Fruit fly (Drosophila melanogaster) whole organism, wandering third instar larva: Measurements from ENCODE around the gene Bgb.

Experiments used
- Abd-B ChIP-seq: fragments of >200 bp; optimal IDR thresholded peaks from 2 replicates; lab custom pipeline; 2017; ENCODE audit warnings: missing biosample characterization, missing genetic modification characterization
- CG32264 ChIP-seq: fragments of 200-800 bp; sonication (Bioruptor generic); optimal IDR thresholded peaks from 2 replicates; lab custom pipeline; 2016; ENCODE audit warnings: missing biosample characterization, missing genetic modification characterization
- CG9705 ChIP-seq: fragments of 200-800 bp; sonication (Bioruptor generic); optimal IDR thresholded peaks from 2 replicates; lab custom pipeline; 2018; ENCODE audit warnings: missing biosample characterization, mild to moderate bottlenecking, missing genetic modification characterization
- Dfd ChIP-seq: fragments of >200 bp; optimal IDR thresholded peaks from 2 replicates; lab custom pipeline; 2017; ENCODE audit warnings: missing biosample characterization, missing genetic modification characterization
- GATAd ChIP-seq: sonication (Bioruptor generic); optimal IDR thresholded peaks from 2 replicates; lab custom pipeline; 2016; ENCODE audit warnings: missing biosample characterization, missing genetic modification characterization
- HLH106 ChIP-seq: fragments of 200-800 bp; optimal IDR thresholded peaks from 3 replicates; lab custom pipeline; 2019; ENCODE audit warnings: missing biosample characterization, mild to moderate bottlenecking, missing genetic modification characterization, moderate library complexity
- Hnf4 ChIP-seq: fragments of 200-800 bp; sonication (Bioruptor generic); optimal IDR thresholded peaks from 2 replicates; lab custom pipeline; 2016; ENCODE audit warnings: missing biosample characterization, mild to moderate bottlenecking, missing genetic modification characterization
- Hr83 ChIP-seq: fragments of 200-300 bp; sonication (Bioruptor generic); optimal IDR thresholded peaks from 2 replicates; lab custom pipeline; 2016; ENCODE audit warnings: missing biosample characterization, mild to moderate bottlenecking, missing genetic modification characterization, moderate library complexity; ENCODE audit not compliant: poor library complexity, severe bottlenecking
- Jra ChIP-seq: sonication (Bioruptor generic); optimal IDR thresholded peaks from 2 replicates; lab custom pipeline; 2016; ENCODE audit warnings: missing biosample characterization, missing genetic modification characterization
- Myc ChIP-seq: fragments of >200 bp; optimal IDR thresholded peaks from 2 replicates; lab custom pipeline; 2017
- N ChIP-seq: fragments of >200 bp; optimal IDR thresholded peaks from 2 replicates; lab custom pipeline; 2018; ENCODE audit warnings: missing biosample characterization, missing external identifiers, missing genetic modification characterization
- OdsH ChIP-seq: fragments of 200-800 bp; sonication (Bioruptor generic); optimal IDR thresholded peaks from 2 replicates; lab custom pipeline; 2016; ENCODE audit warnings: missing biosample characterization, mild to moderate bottlenecking, missing genetic modification characterization
- Rel ChIP-seq, 2 experiments: fragments of 200-800 bp; sonication (Bioruptor generic) in 1 of 2; optimal IDR thresholded peaks; 2 replicates in 1 of 2; 3 replicates in 1 of 2; lab custom pipeline; 2016 to 2019; ENCODE audit warnings: mild to moderate bottlenecking in 2 of 2, missing biosample characterization in 2 of 2, missing genetic modification characterization in 2 of 2, moderate library complexity in 1 of 2
- Sp1 ChIP-seq: fragments of 200-800 bp; sonication (Bioruptor generic); optimal IDR thresholded peaks from 3 replicates; lab custom pipeline; 2019; ENCODE audit warnings: missing biosample characterization, mild to moderate bottlenecking, missing genetic modification characterization, moderate library complexity
- Vsx2 ChIP-seq: fragments of 200-300, 225-300 bp; sonication (Bioruptor generic); optimal IDR thresholded peaks from 2 replicates; lab custom pipeline; 2018; ENCODE audit warnings: missing biosample characterization, missing genetic modification characterization; ENCODE audit not compliant: partially characterized antibody
- br ChIP-seq: fragments of 200-800 bp; sonication (Bioruptor generic); optimal IDR thresholded peaks from 2 replicates; lab custom pipeline; 2016; ENCODE audit warnings: missing biosample characterization, missing genetic modification characterization
- dmrt93B ChIP-seq: fragments of 200-800 bp; sonication (Bioruptor generic); optimal IDR thresholded peaks from 2 replicates; lab custom pipeline; 2018; ENCODE audit warnings: missing biosample characterization, mild to moderate bottlenecking, missing genetic modification characterization
- dsf ChIP-seq: sonication (Bioruptor generic); optimal IDR thresholded peaks from 2 replicates; lab custom pipeline; 2016; ENCODE audit warnings: missing biosample characterization, missing genetic modification characterization, borderline replicate concordance
- ey ChIP-seq: fragments of 200-800 bp; sonication (Bioruptor generic); optimal IDR thresholded peaks from 2 replicates; lab custom pipeline; 2016; ENCODE audit warnings: missing biosample characterization, missing genetic modification characterization
- foxo ChIP-seq, 2 experiments: fragments of 200-800 bp; sonication (Bioruptor generic); optimal IDR thresholded peaks; 2 replicates in 1 of 2; 3 replicates in 1 of 2; lab custom pipeline; 2016 to 2017; ENCODE audit warnings: missing biosample characterization in 2 of 2, missing genetic modification characterization in 2 of 2
- fru ChIP-seq: fragments of 200-800 bp; sonication (Bioruptor generic); optimal IDR thresholded peaks from 3 replicates; lab custom pipeline; 2016; ENCODE audit warnings: missing biosample characterization, mild to moderate bottlenecking, missing genetic modification characterization
- h ChIP-seq: fragments of 200-800 bp; sonication (Bioruptor generic); optimal IDR thresholded peaks from 3 replicates; lab custom pipeline; 2016; ENCODE audit warnings: missing biosample characterization, mild to moderate bottlenecking, missing genetic modification characterization
- jim ChIP-seq: fragments of 175-275, 200-325 bp; sonication (Bioruptor generic); optimal IDR thresholded peaks from 2 replicates; lab custom pipeline; 2016; ENCODE audit warnings: missing biosample characterization, mild to moderate bottlenecking, missing genetic modification characterization
- lola ChIP-seq: fragments of >200 bp; optimal IDR thresholded peaks from 2 replicates; lab custom pipeline; 2017; ENCODE audit warnings: missing biosample characterization, missing genetic modification characterization
- pan ChIP-seq: fragments of >200 bp; optimal IDR thresholded peaks from 2 replicates; lab custom pipeline; 2017
- psq ChIP-seq: fragments of 200-800 bp; sonication (Bioruptor generic); optimal IDR thresholded peaks from 3 replicates; lab custom pipeline; 2017; ENCODE audit warnings: missing biosample characterization, mild to moderate bottlenecking, missing genetic modification characterization, moderate library complexity
- rgr ChIP-seq: fragments of 200-800 bp; sonication (Bioruptor generic); optimal IDR thresholded peaks from 3 replicates; lab custom pipeline; 2016; ENCODE audit warnings: missing biosample characterization, mild to moderate bottlenecking, missing genetic modification characterization
- sage ChIP-seq: fragments of 200-800 bp; sonication (Bioruptor generic); optimal IDR thresholded peaks from 2 replicates; lab custom pipeline; 2016; ENCODE audit warnings: missing biosample characterization, mild to moderate bottlenecking, missing genetic modification characterization
- sv ChIP-seq: fragments of 200-800 bp; sonication (Bioruptor generic); optimal IDR thresholded peaks from 3 replicates; lab custom pipeline; 2016; ENCODE audit warnings: missing biosample characterization, missing genetic modification characterization
- tai ChIP-seq: sonication (Bioruptor generic); optimal IDR thresholded peaks from 2 replicates; lab custom pipeline; 2016; ENCODE audit warnings: missing biosample characterization, missing genetic modification characterization
- woc ChIP-seq: sonication (Bioruptor generic); optimal IDR thresholded peaks from 2 replicates; lab custom pipeline; 2016; ENCODE audit warnings: missing biosample characterization, mild to moderate bottlenecking, missing genetic modification characterization

Gene Bgb

dm6 chr3L:1614465-1615084 lies 24.9 kb upstream of the Bgb start:
- TF ChIP-seq fru (GFP tag; lab: Kevin White, UChicago) (no peak), dmrt93B (GFP tag; lab: Kevin White, UChicago) (no peak), dsf (GFP tag; lab: Kevin White, UChicago) (no peak), br (no peak), N (GFP tag; lab: Kevin White, UChicago) (no peak), Hr83 (no peak), pan (lab: Kevin White, UChicago) (no peak), psq (no peak), Jra (GFP tag; lab: Kevin White, UChicago) (no peak), sage (GFP tag; lab: Kevin White, UChicago) (no peak), OdsH (GFP tag; lab: Kevin White, UChicago) (no peak), woc (GFP tag; lab: Kevin White, UChicago) (no peak), Hnf4 (GFP tag; lab: Kevin White, UChicago) (no peak), sv (GFP tag; lab: Kevin White, UChicago) (no peak), CG9705 (GFP tag; lab: Kevin White, UChicago) (no peak), foxo (GFP tag; optimal IDR thresholded peaks at IDR 0.05; lab: Kevin White, UChicago) (no peak)

dm6 chr3L:1615701-1616100 lies 23.8 kb upstream of the Bgb start, which contains the start of gene CG12105:
Gene CG12105, minus strand, starts transcription at chr3L:1615801.
- no peak for TF ChIP-seq rgr (GFP tag; lab: Kevin White, UChicago)
- no peak for TF ChIP-seq tai (GFP tag; lab: Kevin White, UChicago)
- TF ChIP-seq Jra (GFP tag; lab: Kevin White, UChicago) = no peak
- TF ChIP-seq psq = no peak
- TF ChIP-seq pan (lab: Kevin White, UChicago) = no peak
- TF ChIP-seq HLH106 (tag; lab: Kevin White, UChicago) = no peak

- TF ChIP-seq rgr (GFP tag; lab: Kevin White, UChicago) = peak; percentile 46
- no peak for TF ChIP-seq pan (lab: Kevin White, UChicago)
- peak; percentile 59 for TF ChIP-seq HLH106 (tag; lab: Kevin White, UChicago)
- TF ChIP-seq woc (GFP tag; lab: Kevin White, UChicago) = peak; percentile 88
- no peak for TF ChIP-seq psq
- TF ChIP-seq Myc = peak; percentile 88
- no peak for TF ChIP-seq lola
- TF ChIP-seq ey = peak; percentile 43
- TF ChIP-seq h (GFP tag; lab: Kevin White, UChicago) = peak; percentile 64
- TF ChIP-seq OdsH (GFP tag; lab: Kevin White, UChicago) = peak; percentile 46
- TF ChIP-seq Dfd = no peak
- TF ChIP-seq jim = no peak
- TF ChIP-seq br = peak; percentile 8
- TF ChIP-seq CG32264 (GFP tag; lab: Kevin White, UChicago) = no peak
- peak; percentile 47 for TF ChIP-seq Hr83
- no peak for TF ChIP-seq Vsx2 (GFP tag; lab: Kevin White, UChicago)
- TF ChIP-seq dmrt93B (GFP tag; lab: Kevin White, UChicago) = no peak
- TF ChIP-seq CG9705 (GFP tag; lab: Kevin White, UChicago) = no peak
- TF ChIP-seq N (GFP tag; lab: Kevin White, UChicago) = no peak
- TF ChIP-seq Sp1 (GFP tag; lab: Kevin White, UChicago) = peak; percentile 31
- TF ChIP-seq Rel (GFP tag; optimal IDR thresholded peaks at IDR 0.05; lab: Kevin White, UChicago) = no peak
- TF ChIP-seq Rel (tag; optimal IDR thresholded peaks at IDR 0.05; lab: Kevin White, UChicago) = peak; percentile 35
- peak in 1 of 2 experiments; percentile 66 for TF ChIP-seq foxo (GFP tag; optimal IDR thresholded peaks at IDR 0.05; lab: Kevin White, UChicago)
- TF ChIP-seq fru (GFP tag; lab: Kevin White, UChicago) = peak; percentile 58
- TF ChIP-seq Abd-B = no peak
These were observed 21.3 kb upstream of the Bgb start, which contains the start of the genes CG13926, ABCB7 and CG33230 for dm6 chr3L:1618116-1618727. Gene CG13926, minus strand, starts transcription at chr3L:1618158. Gene ABCB7, plus strand, starts transcription at chr3L:1618414. Gene CG33230, plus strand, starts transcription at chr3L:1618414.

dm6 chr3L:1626924-1627323 lies 12.6 kb upstream of the Bgb start:
- no peak for TF ChIP-seq sv (GFP tag; lab: Kevin White, UChicago)
- peak; percentile 15 for TF ChIP-seq Vsx2 (GFP tag; lab: Kevin White, UChicago)
- no peak for TF ChIP-seq jim
- no peak for TF ChIP-seq GATAd (GFP tag; lab: Kevin White, UChicago)
